Worm (Caenorhabditis elegans): Measurements from ENCODE around the gene R07E5.15.

ce11 chrIII:4449893-4450579, 48.8 kb downstream of the R07E5.15 start, which contains the start of gene ceh-43:
- TF ChIP-seq nhr-28 (tag; optimal IDR thresholded peaks at IDR 0.05) = no peak
- no peak for TF ChIP-seq ztf-11 (tag; optimal IDR thresholded peaks at IDR 0.05)
- TF ChIP-seq elt-1 (tag; optimal IDR thresholded peaks at IDR 0.05; ENCODE audit: borderline replicate concordance, insufficient read depth) = no peak
- TF ChIP-seq mep-1 (tag; optimal IDR thresholded peaks at IDR 0.05) = no peak
- TF ChIP-seq lsy-2 (tag; optimal IDR thresholded peaks at IDR 0.05) = no peak
- no peak for TF ChIP-seq lin-13 (tag; optimal IDR thresholded peaks at IDR 0.05)
